Fruit fly (Drosophila melanogaster) whole organism, embryonic: ENCODE data around the gene CG43138.

Experiments
- Abd-B ChIP-seq: fragments of 200-800 bp; sonication (Bioruptor generic); optimal IDR thresholded peaks from 2 replicates; lab custom pipeline; 2018; ENCODE audit warnings: missing biosample characterization, mild to moderate bottlenecking, missing genetic modification characterization, moderate library complexity
- Asciz ChIP-seq: fragments of 200-800 bp; sonication (Bioruptor generic); optimal IDR thresholded peaks from 2 replicates; lab custom pipeline; 2017; ENCODE audit warnings: missing biosample characterization, mild to moderate bottlenecking, missing genetic modification characterization, missing genetic modification reagents
- CG13894 ChIP-seq: fragments of 200-800 bp; sonication (Bioruptor generic); optimal IDR thresholded peaks from 3 replicates; lab custom pipeline; 2018; ENCODE audit warnings: missing biosample characterization, mild to moderate bottlenecking, missing genetic modification characterization, moderate library complexity
- CG14710 ChIP-seq: fragments of 200-800 bp; sonication (Bioruptor generic); optimal IDR thresholded peaks from 3 replicates; lab custom pipeline; 2019; ENCODE audit warnings: missing biosample characterization, mild to moderate bottlenecking, missing genetic modification characterization, moderate library complexity
- CG17328 ChIP-seq: fragments of 200-800 bp; sonication (Bioruptor generic); IDR thresholded peaks from 2 replicates; pipeline ENCODE4 v1.3.6; 2022; ENCODE audit warnings: missing biosample characterization, missing genetic modification characterization
- CG18764 ChIP-seq: fragments of 200-800 bp; sonication (Bioruptor generic); optimal IDR thresholded peaks from 3 replicates; lab custom pipeline; 2016; ENCODE audit warnings: missing biosample characterization, missing genetic modification characterization
- CG2116 ChIP-seq: fragments of 200-800 bp; sonication (Bioruptor generic); optimal IDR thresholded peaks from 3 replicates; lab custom pipeline; 2018; ENCODE audit warnings: missing biosample characterization, mild to moderate bottlenecking, missing genetic modification characterization
- CG2129 ChIP-seq: fragments of 200-800 bp; sonication (Bioruptor generic); IDR thresholded peaks from 2 replicates; pipeline ENCODE4 v1.3.6; 2022; ENCODE audit warnings: missing biosample characterization, missing genetic modification characterization; ENCODE audit not compliant: partially characterized antibody
- CG4360 ChIP-seq: fragments of 200-800 bp; sonication (Bioruptor generic); IDR thresholded peaks from 2 replicates; pipeline ENCODE4 v1.3.6; 2022; ENCODE audit warnings: missing biosample characterization, missing genetic modification characterization
- CG4820 ChIP-seq: fragments of 200-800 bp; sonication (Bioruptor generic); optimal IDR thresholded peaks from 3 replicates; lab custom pipeline; 2016; ENCODE audit warnings: missing biosample characterization, missing genetic modification characterization
- CG7786 ChIP-seq: fragments of 200-800 bp; sonication (Bioruptor generic); optimal IDR thresholded peaks from 2 replicates; lab custom pipeline; 2016; ENCODE audit warnings: missing biosample characterization, missing genetic modification characterization
- CG8924 ChIP-seq: fragments of 200-800 bp; optimal IDR thresholded peaks from 3 replicates; lab custom pipeline; 2019; ENCODE audit warnings: missing biosample characterization, mild to moderate bottlenecking, missing genetic modification characterization, moderate library complexity
- CG9876 ChIP-seq: fragments of 200-800 bp; sonication (Bioruptor generic); optimal IDR thresholded peaks from 2 replicates; lab custom pipeline; 2016; ENCODE audit warnings: missing biosample characterization, missing genetic modification characterization
- CHES-1-like ChIP-seq: fragments of 200-800 bp; sonication (Bioruptor generic); optimal IDR thresholded peaks from 2 replicates; lab custom pipeline; 2016; ENCODE audit warnings: missing biosample characterization, missing genetic modification characterization
- Deaf1 ChIP-seq: fragments of 200-800 bp; optimal IDR thresholded peaks from 3 replicates; lab custom pipeline; 2019; ENCODE audit warnings: missing biosample characterization, mild to moderate bottlenecking, missing genetic modification characterization, moderate library complexity
- Ets65A ChIP-seq: fragments of 200-800 bp; sonication (Bioruptor generic); peaks from one replicate; lab custom pipeline; 2016; ENCODE audit warnings: missing biosample characterization, missing genetic modification characterization
- Fer3 ChIP-seq: fragments of 200-800 bp; sonication (Bioruptor generic); optimal IDR thresholded peaks from 2 replicates; lab custom pipeline; 2018; ENCODE audit warnings: missing biosample characterization, mild to moderate bottlenecking, missing genetic modification characterization, moderate library complexity
- Hr51 ChIP-seq, 2 experiments: fragments of 200-800 bp; sonication (Bioruptor generic); optimal IDR thresholded peaks; 2 replicates in 1 of 2; 3 replicates in 1 of 2; lab custom pipeline; 2016 to 2018; ENCODE audit warnings: missing biosample characterization in 2 of 2, missing genetic modification characterization in 2 of 2, mild to moderate bottlenecking in 1 of 2, moderate library complexity in 1 of 2
- Myb ChIP-seq: fragments of 200-800 bp; sonication (Bioruptor generic); optimal IDR thresholded peaks from 2 replicates; lab custom pipeline; 2016; ENCODE audit warnings: missing biosample characterization, missing genetic modification characterization
- NC2β ChIP-seq: fragments of 200-800 bp; sonication (Bioruptor generic); optimal IDR thresholded peaks from 2 replicates; lab custom pipeline; 2016; ENCODE audit warnings: missing biosample characterization, missing genetic modification characterization
- Nf-YB ChIP-seq: fragments of 200-800 bp; sonication (Bioruptor generic); optimal IDR thresholded peaks from 3 replicates; lab custom pipeline; 2019; ENCODE audit warnings: missing biosample characterization, mild to moderate bottlenecking, missing genetic modification characterization, moderate library complexity
- Nf-YC ChIP-seq: fragments of 200-800 bp; optimal IDR thresholded peaks from 3 replicates; lab custom pipeline; 2019; ENCODE audit warnings: missing biosample characterization, mild to moderate bottlenecking, missing genetic modification characterization, moderate library complexity
- Ptx1 ChIP-seq: fragments of 200-800 bp; sonication (Bioruptor generic); IDR thresholded peaks from 2 replicates; pipeline ENCODE4 v1.3.6; 2022; ENCODE audit warnings: missing biosample characterization, missing genetic modification characterization
- Xrp1 ChIP-seq: fragments of 200-800 bp; sonication (Bioruptor generic); IDR thresholded peaks from 2 replicates; pipeline ENCODE4 v1.3.6; 2022; ENCODE audit warnings: missing biosample characterization, missing genetic modification characterization
- ase ChIP-seq: fragments of 200-800 bp; sonication (Bioruptor generic); IDR thresholded peaks from 3 replicates; pipeline ENCODE4 v1.3.6; 2022; ENCODE audit warnings: missing biosample characterization, missing genetic modification characterization
- bsh ChIP-seq, 2 experiments: fragments of 200-800 bp; sonication (Bioruptor generic); optimal IDR thresholded peaks; 2 replicates each; lab custom pipeline; 2017 to 2018; ENCODE audit warnings: mild to moderate bottlenecking in 2 of 2, missing biosample characterization in 2 of 2, missing genetic modification characterization in 2 of 2, moderate library complexity in 1 of 2
- caup ChIP-seq: fragments of 200-800 bp; sonication (Bioruptor generic); optimal IDR thresholded peaks from 3 replicates; lab custom pipeline; 2017; ENCODE audit warnings: missing biosample characterization, mild to moderate bottlenecking, missing genetic modification characterization, moderate library complexity; ENCODE audit not compliant: severe bottlenecking
- crp ChIP-seq, 2 experiments: fragments of 200-800 bp; sonication (Bioruptor generic); optimal IDR thresholded peaks; 2 replicates in 1 of 2; 3 replicates in 1 of 2; lab custom pipeline; 2017; ENCODE audit warnings: missing biosample characterization in 2 of 2, missing genetic modification characterization in 2 of 2, mild to moderate bottlenecking in 1 of 2, moderate library complexity in 1 of 2
- emc ChIP-seq: fragments of 200-800 bp; sonication (Bioruptor generic); optimal IDR thresholded peaks from 2 replicates; lab custom pipeline; 2016; ENCODE audit warnings: missing biosample characterization, missing genetic modification characterization
- fd64A ChIP-seq: fragments of 200-800 bp; sonication (Bioruptor generic); optimal IDR thresholded peaks from 3 replicates; lab custom pipeline; 2018; ENCODE audit warnings: missing biosample characterization, mild to moderate bottlenecking, missing genetic modification characterization
- gcm ChIP-seq: fragments of 200-800 bp; sonication (Bioruptor generic); optimal IDR thresholded peaks from 2 replicates; lab custom pipeline; 2019; ENCODE audit warnings: missing biosample characterization, mild to moderate bottlenecking, missing genetic modification characterization, moderate library complexity
- gcm2 ChIP-seq: fragments of 200-800 bp; sonication (Bioruptor generic); optimal IDR thresholded peaks from 2 replicates; lab custom pipeline; 2016; ENCODE audit warnings: missing biosample characterization, missing genetic modification characterization
- hb ChIP-seq: fragments of 200-800 bp; sonication (Bioruptor generic); IDR thresholded peaks from 3 replicates; pipeline ENCODE4 v1.3.6; 2022; ENCODE audit warnings: missing biosample characterization, missing genetic modification characterization; ENCODE audit not compliant: partially characterized antibody
- lilli ChIP-seq: fragments of 200-800 bp; sonication (Bioruptor generic); optimal IDR thresholded peaks from 3 replicates; lab custom pipeline; 2016; ENCODE audit warnings: missing biosample characterization, missing genetic modification characterization
- oc ChIP-seq: fragments of 200-800 bp; sonication (Bioruptor generic); optimal IDR thresholded peaks from 2 replicates; lab custom pipeline; 2018; ENCODE audit warnings: missing biosample characterization, mild to moderate bottlenecking, missing genetic modification characterization, moderate library complexity
- p53 ChIP-seq: fragments of 200-800 bp; sonication (Bioruptor generic); optimal IDR thresholded peaks from 2 replicates; lab custom pipeline; 2016; ENCODE audit warnings: missing biosample characterization, missing genetic modification characterization
- pan ChIP-seq, 4 experiments: fragments of >200 bp in 3 of 4; fragments of 200-800 bp in 1 of 4; sonication (Bioruptor generic) in 1 of 4; optimal IDR thresholded peaks in 3 of 4; IDR thresholded peaks in 1 of 4; 2 replicates each; pipeline versions ENCODE4 v1.3.6 to Lab custom; 2017 to 2022; ENCODE audit warnings: missing biosample characterization in 2 of 4, missing genetic modification characterization in 2 of 4, mixed read lengths in 1 of 4
- pho ChIP-seq: fragments of 200-800 bp; sonication (Bioruptor generic); optimal IDR thresholded peaks from 2 replicates; lab custom pipeline; 2016; ENCODE audit warnings: missing biosample characterization, missing genetic modification characterization
- prd ChIP-seq, 3 experiments: fragments of >200 bp in 2 of 3; fragments of 200-800 bp in 1 of 3; sonication (Bioruptor generic) in 1 of 3; optimal IDR thresholded peaks in 2 of 3; IDR thresholded peaks in 1 of 3; 2 replicates in 2 of 3; 3 replicates in 1 of 3; pipeline versions ENCODE4 v1.3.6 to Lab custom; 2017 to 2022; ENCODE audit warnings: missing biosample characterization in 1 of 3, missing genetic modification characterization in 1 of 3
- ranshi ChIP-seq: fragments of 200-800 bp; sonication (Bioruptor generic); IDR thresholded peaks from 2 replicates; pipeline ENCODE4 v1.3.6; 2022; ENCODE audit warnings: missing biosample characterization, missing genetic modification characterization
- sens ChIP-seq: fragments of 200-800 bp; sonication (Bioruptor generic); peaks from one replicate; lab custom pipeline; 2016; ENCODE audit warnings: missing biosample characterization, missing genetic modification characterization
- slbo ChIP-seq: fragments of 200-800 bp; sonication (Bioruptor generic); IDR thresholded peaks from 2 replicates; pipeline ENCODE4 v1.3.6; 2022; ENCODE audit warnings: missing biosample characterization, missing genetic modification characterization
- sqz ChIP-seq: fragments of 200-800 bp; sonication (Bioruptor generic); optimal IDR thresholded peaks from 3 replicates; lab custom pipeline; 2018; ENCODE audit warnings: missing biosample characterization, mild to moderate bottlenecking, missing genetic modification characterization
- sr ChIP-seq: fragments of 200-800 bp; sonication (Bioruptor generic); IDR thresholded peaks from 3 replicates; pipeline ENCODE4 v1.3.6; 2022; ENCODE audit warnings: missing biosample characterization, missing genetic modification characterization
- tna ChIP-seq: fragments of 200-800 bp; sonication (Bioruptor generic); IDR thresholded peaks from 2 replicates; pipeline ENCODE4 v1.3.6; 2022; ENCODE audit warnings: missing biosample characterization, missing genetic modification characterization; ENCODE audit not compliant: partially characterized antibody
- wor ChIP-seq: fragments of 200-800 bp; sonication (Bioruptor generic); IDR thresholded peaks from 2 replicates; pipeline ENCODE4 v1.3.6; 2022; ENCODE audit warnings: missing biosample characterization, missing genetic modification characterization

The CG43138 gene

dm6 chrX:7560720-7561119 lies 32.6 kb downstream of the CG43138 start:
- TF ChIP-seq sens (peak; percentile 60), Ptx1 (0 out of 2 replicates have a peak, but pooled peaks have one; percentile 10), oc (no peak), emc (GFP tag; lab: Kevin White, UChicago) (no peak), pho (no peak), gcm (GFP tag; lab: Kevin White, UChicago) (no peak), CG18764 (GFP tag; lab: Kevin White, UChicago) (no peak), CG2116 (no peak), fd64A (GFP tag; lab: Kevin White, UChicago) (no peak), gcm2 (GFP tag; lab: Kevin White, UChicago) (no peak), Ets65A (GFP tag; lab: Kevin White, UChicago) (peak; percentile 57)

dm6 chrX:7562622-7563021 lies 34.5 kb downstream of the CG43138 start:
- TF ChIP-seq CG8924 (no peak), Xrp1 (GFP tag; lab: Robert Waterston, UW) (peak; percentile 12; the same call in 1 of the 2 replicates), caup (GFP tag; lab: Kevin White, UChicago) (no peak), sens (peak; percentile 44), wor (no peak), CG17328 (GFP tag; lab: Robert Waterston, UW) (0 out of 2 replicates have a peak, but pooled peaks have one; percentile 26), p53 (GFP tag; lab: Kevin White, UChicago) (no peak)

dm6 chrX:7568320-7568719 lies 40.2 kb downstream of the CG43138 start:
- TF ChIP-seq Nf-YC (tag; lab: Kevin White, UChicago) (peak; percentile 85), sens (peak; percentile 63), slbo (no peak), sqz (GFP tag; lab: Kevin White, UChicago) (peak; percentile 58), CG13894 (tag; lab: Kevin White, UChicago) (peak; percentile 13), Abd-B (GFP tag; lab: Kevin White, UChicago) (peak; percentile 31), Deaf1 (tag; lab: Kevin White, UChicago) (peak; percentile 42), sr (no peak), CG4820 (GFP tag; lab: Kevin White, UChicago) (no peak), CHES-1-like (GFP tag; lab: Kevin White, UChicago) (no peak), Myb (GFP tag; lab: Kevin White, UChicago) (no peak), Nf-YB (GFP tag; lab: Kevin White, UChicago) (peak; percentile 91), CG9876 (GFP tag; lab: Kevin White, UChicago) (no peak), CG4360 (GFP tag; lab: Robert Waterston, UW) (peak; percentile 53; the same call in 1 of the 2 replicates)
- TF ChIP-seq, all 482 proteins: peak for 8

dm6 chrX:7569708-7570107 lies 41.6 kb downstream of the CG43138 start:
- TF ChIP-seq prd (optimal IDR thresholded peaks at IDR 0.05; lab: Kevin White, UChicago) (no peak), prd (GFP tag; IDR thresholded peaks at IDR 0.05; lab: Robert Waterston, UW) (0 out of 3 replicates have a peak, but pooled peaks have one; percentile 24), CG2129 (GFP tag; lab: Robert Waterston, UW) (no peak), tna (GFP tag; lab: Robert Waterston, UW) (no peak), Hr51 (GFP tag; optimal IDR thresholded peaks at IDR 0.05; lab: Kevin White, UChicago) (no peak), lilli (no peak), bsh (GFP tag; optimal IDR thresholded peaks at IDR 0.05; lab: Kevin White, UChicago) (no peak), ase (GFP tag; lab: Robert Waterston, UW) (no peak), Fer3 (tag; lab: Kevin White, UChicago) (no peak), CG14710 (tag; lab: Kevin White, UChicago) (peak; percentile 8), ranshi (GFP tag; lab: Robert Waterston, UW) (no peak), NC2β (GFP tag; lab: Kevin White, UChicago) (no peak), hb (GFP tag; lab: Robert Waterston, UW) (no peak), Ptx1 (no peak), pan (optimal IDR thresholded peaks at IDR 0.05; lab: Kevin White, UChicago) (no peak), pan (GFP tag; optimal IDR thresholded peaks at IDR 0.05 in 1 of 2, IDR thresholded peaks at IDR 0.05 in 1 of 2) (peak in 1 of 2 experiments; percentile 52), Asciz (no peak), crp (GFP tag; optimal IDR thresholded peaks at IDR 0.05; lab: Kevin White, UChicago) (no peak), CG7786 (no peak), Myb (GFP tag; lab: Kevin White, UChicago) (no peak)
